Worm (Caenorhabditis elegans) whole organism, L4/young adult: Measurements from ENCODE around the gene str-61.

Experiments
- W03F9.2 ChIP-seq: fragments of 150-350 bp; optimal IDR thresholded peaks from 2 replicates; lab custom pipeline; 2014; ENCODE audit warnings: missing biosample characterization, missing genetic modification characterization
- dao-5 ChIP-seq: sonication (generic microtip); optimal IDR thresholded peaks from 2 replicates; lab custom pipeline; 2016; ENCODE audit warnings: missing genotype, missing genetic modification characterization, moderate library complexity, missing compliant biosample characterization
- him-1 ChIP-seq: sonication (generic microtip); optimal IDR thresholded peaks from 2 replicates; lab custom pipeline; 2016; ENCODE audit warnings: missing genotype, missing genetic modification reagents, missing genetic modification characterization, missing compliant biosample characterization

The str-61 gene

ce11 chrV:16671190-16671589 is at the start of gene str-61:
Gene str-61 (minus strand): TSS chrV:16671290.
- no peak for TF ChIP-seq him-1 (tag; lab: Kevin White, UChicago)
- no peak for TF ChIP-seq W03F9.2 (tag; lab: Kevin White, UChicago)
- TF ChIP-seq dao-5 (tag; lab: Kevin White, UChicago) = no peak

ce11 chrV:16716574-16716973 is 45.5 kb upstream of the str-61 start, which contains the start of gene srh-137:
Gene srh-137 (minus strand): TSS chrV:16716674.
- TF ChIP-seq W03F9.2 (tag; lab: Kevin White, UChicago) (no peak), dao-5 (tag; lab: Kevin White, UChicago) (no peak), him-1 (tag; lab: Kevin White, UChicago) (no peak)

ce11 chrV:16713797-16714196 is 42.7 kb upstream of the str-61 start:
- no peak for TF ChIP-seq dao-5 (tag; lab: Kevin White, UChicago)
- TF ChIP-seq W03F9.2 (tag; lab: Kevin White, UChicago) = no peak
- TF ChIP-seq him-1 (tag; lab: Kevin White, UChicago) = no peak

ce11 chrV:16706549-16706948 is 35.5 kb upstream of the str-61 start, which contains the start of gene clec-9:
Gene clec-9 (minus strand): TSS chrV:16706649.
- no peak for TF ChIP-seq dao-5 (tag; lab: Kevin White, UChicago)
- no peak for TF ChIP-seq W03F9.2 (tag; lab: Kevin White, UChicago)
- TF ChIP-seq him-1 (tag; lab: Kevin White, UChicago) = no peak

ce11 chrV:16699752-16700259 is 28.7 kb upstream of the str-61 start, which contains the start of gene Y70C5C.1:
Gene Y70C5C.1 (plus strand): TSS chrV:16700209.
- TF ChIP-seq W03F9.2 (tag; lab: Kevin White, UChicago) = no peak
- no peak for TF ChIP-seq dao-5 (tag; lab: Kevin White, UChicago)
- TF ChIP-seq him-1 (tag; lab: Kevin White, UChicago) = no peak

- TF ChIP-seq W03F9.2 (tag; lab: Kevin White, UChicago) (no peak), him-1 (tag; lab: Kevin White, UChicago) (no peak), dao-5 (tag; lab: Kevin White, UChicago) (no peak)
Observed at ce11 chrV:16697178-16697577, 26.1 kb upstream of the str-61 start, which contains the start of gene srw-41. Gene srw-41 (plus strand): TSS chrV:16697478.

ce11 chrV:16695499-16695898 is 24.4 kb upstream of the str-61 start:
- TF ChIP-seq dao-5 (tag; lab: Kevin White, UChicago) = no peak
- TF ChIP-seq him-1 (tag; lab: Kevin White, UChicago) = no peak
- TF ChIP-seq W03F9.2 (tag; lab: Kevin White, UChicago) = no peak

ce11 chrV:16694538-16694937 is 23.4 kb upstream of the str-61 start, which contains the start of gene srz-101:
Gene srz-101 (plus strand): TSS chrV:16694838.
- TF ChIP-seq W03F9.2 (tag; lab: Kevin White, UChicago) = no peak
- TF ChIP-seq him-1 (tag; lab: Kevin White, UChicago) = no peak
- no peak for TF ChIP-seq dao-5 (tag; lab: Kevin White, UChicago)

ce11 chrV:16693732-16694131 is 22.6 kb upstream of the str-61 start, which contains the start of gene srw-42:
Gene srw-42 (minus strand): TSS chrV:16693832.
- TF ChIP-seq dao-5 (tag; lab: Kevin White, UChicago) (no peak), W03F9.2 (tag; lab: Kevin White, UChicago) (no peak), him-1 (tag; lab: Kevin White, UChicago) (no peak)

- TF ChIP-seq dao-5 (tag; lab: Kevin White, UChicago) (no peak), him-1 (tag; lab: Kevin White, UChicago) (no peak), W03F9.2 (tag; lab: Kevin White, UChicago) (no peak)
Observed at ce11 chrV:16692988-16693387, 21.9 kb upstream of the str-61 start.

ce11 chrV:16687227-16687626 is 16.1 kb upstream of the str-61 start, which contains the start of gene srz-102:
Gene srz-102 (plus strand): TSS chrV:16687527.
- TF ChIP-seq him-1 (tag; lab: Kevin White, UChicago) (no peak), dao-5 (tag; lab: Kevin White, UChicago) (no peak), W03F9.2 (tag; lab: Kevin White, UChicago) (no peak)

- TF ChIP-seq W03F9.2 (tag; lab: Kevin White, UChicago) (no peak), dao-5 (tag; lab: Kevin White, UChicago) (no peak), him-1 (tag; lab: Kevin White, UChicago) (no peak)
Observed at ce11 chrV:16685725-16686124, 14.6 kb upstream of the str-61 start, which contains the start of gene srw-43. Gene srw-43 (plus strand): TSS chrV:16686025.

ce11 chrV:16683359-16683758 is 12.3 kb upstream of the str-61 start:
- TF ChIP-seq W03F9.2 (tag; lab: Kevin White, UChicago) = no peak
- no peak for TF ChIP-seq him-1 (tag; lab: Kevin White, UChicago)

- TF ChIP-seq him-1 (tag; lab: Kevin White, UChicago) = no peak
- TF ChIP-seq W03F9.2 (tag; lab: Kevin White, UChicago) = no peak
- no peak for TF ChIP-seq dao-5 (tag; lab: Kevin White, UChicago)
Observed at ce11 chrV:16682886-16683285, 11.8 kb upstream of the str-61 start, which contains the start of gene srw-36. Gene srw-36 (plus strand): TSS chrV:16683186.
